Fruit fly (Drosophila melanogaster) whole organism, embryonic: Measurements from ENCODE around the gene CG10947.

Source experiments
- Atf3 ChIP-seq: fragments of 200-800 bp; sonication (Bioruptor generic); optimal IDR thresholded peaks from 3 replicates; lab custom pipeline; 2016; ENCODE audit warnings: missing biosample characterization, missing genetic modification characterization
- CG10654 ChIP-seq: fragments of 200-800 bp; sonication (Bioruptor generic); optimal IDR thresholded peaks from 2 replicates; lab custom pipeline; 2016; ENCODE audit warnings: missing biosample characterization, missing genetic modification characterization
- CG10959 ChIP-seq: fragments of 200-800 bp; sonication (Bioruptor generic); IDR thresholded peaks from 2 replicates; pipeline ENCODE4 v1.3.6; 2022; ENCODE audit warnings: missing biosample characterization, missing genetic modification characterization
- CG11093 ChIP-seq: fragments of 200-800 bp; sonication (Bioruptor generic); IDR thresholded peaks from 3 replicates; pipeline ENCODE4 v1.3.6; 2022; ENCODE audit warnings: missing biosample characterization, missing genetic modification characterization
- CG12219 ChIP-seq: fragments of 200-800 bp; sonication (Bioruptor generic); optimal IDR thresholded peaks from 3 replicates; lab custom pipeline; 2018; ENCODE audit warnings: missing biosample characterization, mild to moderate bottlenecking, missing genetic modification characterization
- CG12236 ChIP-seq: fragments of 200-800 bp; sonication (Bioruptor generic); optimal IDR thresholded peaks from 2 replicates; lab custom pipeline; 2016; ENCODE audit warnings: missing biosample characterization, missing genetic modification characterization
- CG16779 ChIP-seq: fragments of 200-800 bp; sonication (Bioruptor generic); IDR thresholded peaks from 2 replicates; pipeline ENCODE4 v1.3.6; 2022; ENCODE audit warnings: missing biosample characterization, missing genetic modification characterization
- CG17385 ChIP-seq: fragments of 200-800 bp; sonication (Bioruptor generic); optimal IDR thresholded peaks from 3 replicates; lab custom pipeline; 2018; ENCODE audit warnings: missing biosample characterization, mild to moderate bottlenecking, missing genetic modification characterization
- CG18262 ChIP-seq: fragments of 200-800 bp; optimal IDR thresholded peaks from 3 replicates; lab custom pipeline; 2019; ENCODE audit warnings: missing biosample characterization, mild to moderate bottlenecking, missing genetic modification characterization, moderate library complexity
- CG3163 ChIP-seq: fragments of 200-800 bp; sonication (Bioruptor generic); optimal IDR thresholded peaks from 3 replicates; lab custom pipeline; 2016; ENCODE audit warnings: missing biosample characterization, missing genetic modification characterization
- CG34422 ChIP-seq: fragments of 200-800 bp; sonication (Bioruptor generic); IDR thresholded peaks from 3 replicates; pipeline ENCODE4 v1.3.6; 2022; ENCODE audit warnings: missing biosample characterization, missing genetic modification characterization
- CG3847 ChIP-seq: fragments of 200-800 bp; sonication (Bioruptor generic); IDR thresholded peaks from 2 replicates; pipeline ENCODE4 v1.3.6; 2022; ENCODE audit warnings: missing biosample characterization, missing genetic modification characterization
- CG6683 ChIP-seq: fragments of 200-800 bp; sonication (Bioruptor generic); optimal IDR thresholded peaks from 2 replicates; lab custom pipeline; 2017; ENCODE audit warnings: missing biosample characterization, mild to moderate bottlenecking, missing genetic modification characterization, missing genetic modification reagents
- CG6689 ChIP-seq: fragments of 200-800 bp; sonication (Bioruptor generic); IDR thresholded peaks from 2 replicates; pipeline ENCODE4 v1.3.6; 2022; ENCODE audit warnings: missing biosample characterization, missing genetic modification characterization
- CG6854 ChIP-seq: fragments of 200-800 bp; sonication (Bioruptor generic); optimal IDR thresholded peaks from 3 replicates; lab custom pipeline; 2017; ENCODE audit warnings: missing biosample characterization, mild to moderate bottlenecking, missing genetic modification characterization
- CG7372 ChIP-seq: fragments of 200-800 bp; sonication (Bioruptor generic); IDR thresholded peaks from 2 replicates; pipeline ENCODE4 v1.3.6; 2022; ENCODE audit warnings: missing biosample characterization, missing genetic modification characterization
- CG7556 ChIP-seq: fragments of 200-800 bp; sonication (Bioruptor generic); optimal IDR thresholded peaks from 2 replicates; lab custom pipeline; 2017; ENCODE audit warnings: missing biosample characterization, mild to moderate bottlenecking, missing genetic modification characterization
- CG8478 ChIP-seq: fragments of >200 bp; optimal IDR thresholded peaks from 2 replicates; lab custom pipeline; 2018
- CG9609 ChIP-seq: fragments of 200-800 bp; sonication (Bioruptor generic); optimal IDR thresholded peaks from 3 replicates; lab custom pipeline; 2016; ENCODE audit warnings: missing biosample characterization, missing genetic modification characterization
- CG9727 ChIP-seq: fragments of 200-800 bp; sonication (Bioruptor generic); optimal IDR thresholded peaks from 3 replicates; lab custom pipeline; 2017; ENCODE audit warnings: missing biosample characterization, mild to moderate bottlenecking, missing genetic modification characterization
- CG9932 ChIP-seq: fragments of 200-800 bp; sonication (Bioruptor generic); IDR thresholded peaks from 2 replicates; pipeline ENCODE4 v1.3.6; 2022; ENCODE audit warnings: missing biosample characterization, missing genetic modification characterization
- Deaf1 ChIP-seq: fragments of 200-800 bp; optimal IDR thresholded peaks from 3 replicates; lab custom pipeline; 2019; ENCODE audit warnings: missing biosample characterization, mild to moderate bottlenecking, missing genetic modification characterization, moderate library complexity
- Dfd ChIP-seq, 2 experiments: fragments of >200 bp; optimal IDR thresholded peaks; 2 replicates each; lab custom pipeline; 2017; ENCODE audit warnings: missing biosample characterization in 2 of 2, missing genetic modification characterization in 2 of 2
- Dip2 ChIP-seq: fragments of 200-800 bp; sonication (Bioruptor generic); IDR thresholded peaks from 2 replicates; pipeline ENCODE4 v1.3.6; 2022; ENCODE audit warnings: missing biosample characterization, missing genetic modification characterization
- Drgx ChIP-seq: fragments of 200-800 bp; sonication (Bioruptor generic); IDR thresholded peaks from 2 replicates; pipeline ENCODE4 v1.3.6; 2022; ENCODE audit warnings: missing biosample characterization, missing genetic modification characterization
- Eip74EF ChIP-seq, 2 experiments: fragments of 200-800 bp in 1 of 2; fragments of >200 bp in 1 of 2; sonication (Bioruptor generic) in 1 of 2; optimal IDR thresholded peaks; 2 replicates each; lab custom pipeline; 2017 to 2019; ENCODE audit warnings: missing biosample characterization in 2 of 2, missing genetic modification characterization in 2 of 2, mild to moderate bottlenecking in 1 of 2, moderate library complexity in 1 of 2
- H15 ChIP-seq: fragments of 200-800 bp; sonication (Bioruptor generic); IDR thresholded peaks from 3 replicates; pipeline ENCODE4 v1.3.6; 2022; ENCODE audit warnings: missing biosample characterization, missing genetic modification characterization
- HLH3B ChIP-seq: fragments of 200-800 bp; sonication (Bioruptor generic); IDR thresholded peaks from 2 replicates; pipeline ENCODE4 v1.3.6; 2022; ENCODE audit warnings: missing biosample characterization, missing genetic modification characterization
- Hr51 ChIP-seq, 2 experiments: fragments of 200-800 bp; sonication (Bioruptor generic); optimal IDR thresholded peaks; 2 replicates in 1 of 2; 3 replicates in 1 of 2; lab custom pipeline; 2016 to 2018; ENCODE audit warnings: missing biosample characterization in 2 of 2, missing genetic modification characterization in 2 of 2, mild to moderate bottlenecking in 1 of 2, moderate library complexity in 1 of 2
- Med ChIP-seq: fragments of 200-800 bp; sonication (Bioruptor generic); peaks from one replicate; lab custom pipeline; 2016; ENCODE audit warnings: missing biosample characterization, missing genetic modification characterization, mild to moderate bottlenecking, inconsistent platforms, moderate library complexity
- Neu2 ChIP-seq: fragments of 200-800 bp; sonication (Bioruptor generic); optimal IDR thresholded peaks from 3 replicates; lab custom pipeline; 2016; ENCODE audit warnings: missing biosample characterization, missing genetic modification characterization, borderline replicate concordance
- Nf-YB ChIP-seq: fragments of 200-800 bp; sonication (Bioruptor generic); optimal IDR thresholded peaks from 3 replicates; lab custom pipeline; 2019; ENCODE audit warnings: missing biosample characterization, mild to moderate bottlenecking, missing genetic modification characterization, moderate library complexity
- Opbp ChIP-seq: fragments of 200-800 bp; sonication (Bioruptor generic); IDR thresholded peaks from 3 replicates; pipeline ENCODE4 v1.3.6; 2022; ENCODE audit warnings: missing biosample characterization, missing genetic modification characterization; ENCODE audit not compliant: partially characterized antibody
- Optix ChIP-seq: fragments of 200-800 bp; sonication (Bioruptor generic); IDR thresholded peaks from 3 replicates; pipeline ENCODE4 v1.3.6; 2022; ENCODE audit warnings: missing biosample characterization, missing genetic modification characterization
- Ssrp ChIP-seq: fragments of 200-800 bp; sonication (Bioruptor generic); optimal IDR thresholded peaks from 2 replicates; lab custom pipeline; 2018; ENCODE audit warnings: missing biosample characterization, mild to moderate bottlenecking, missing genetic modification characterization, moderate library complexity
- btn ChIP-seq: fragments of 200-800 bp; sonication (Bioruptor generic); optimal IDR thresholded peaks from 2 replicates; lab custom pipeline; 2016; ENCODE audit warnings: missing biosample characterization, missing genetic modification characterization
- chinmo ChIP-seq: fragments of 200-800 bp; sonication (Bioruptor generic); IDR thresholded peaks from 4 replicates; pipeline ENCODE4 v1.3.6; 2022; ENCODE audit warnings: missing biosample characterization, missing genetic modification characterization; ENCODE audit not compliant: partially characterized antibody
- crol ChIP-seq: fragments of 200-800 bp; sonication (Bioruptor generic); IDR thresholded peaks from 2 replicates; pipeline ENCODE4 v1.3.6; 2022; ENCODE audit warnings: missing biosample characterization, missing genetic modification characterization
- gfzf ChIP-seq: fragments of 200-800 bp; sonication (Bioruptor generic); optimal IDR thresholded peaks from 2 replicates; lab custom pipeline; 2016; ENCODE audit warnings: missing biosample characterization, mild to moderate bottlenecking, missing genetic modification characterization, moderate library complexity
- grau ChIP-seq: fragments of 200-800 bp; optimal IDR thresholded peaks from 3 replicates; lab custom pipeline; 2019; ENCODE audit warnings: missing biosample characterization, mild to moderate bottlenecking, missing genetic modification characterization, moderate library complexity
- gsb ChIP-seq: fragments of 200-800 bp; sonication (Bioruptor generic); IDR thresholded peaks from 2 replicates; pipeline ENCODE4 v1.3.6; 2022; ENCODE audit warnings: missing biosample characterization, missing genetic modification characterization
- hbn ChIP-seq: fragments of 200-800 bp; sonication (Bioruptor generic); IDR thresholded peaks from 2 replicates; pipeline ENCODE4 v1.3.6; 2022; ENCODE audit warnings: missing biosample characterization, missing genetic modification characterization; ENCODE audit not compliant: partially characterized antibody
- luna ChIP-seq: fragments of 200-800 bp; sonication (Bioruptor generic); optimal IDR thresholded peaks from 2 replicates; lab custom pipeline; 2016; ENCODE audit warnings: missing biosample characterization, missing genetic modification characterization
- pzg ChIP-seq: fragments of 200-800 bp; sonication (Bioruptor generic); optimal IDR thresholded peaks from 3 replicates; lab custom pipeline; 2018; ENCODE audit warnings: missing biosample characterization, mild to moderate bottlenecking, missing genetic modification characterization, moderate library complexity
- schlank ChIP-seq: fragments of 200-800 bp; sonication (Bioruptor generic); optimal IDR thresholded peaks from 2 replicates; lab custom pipeline; 2018; ENCODE audit warnings: missing biosample characterization, mild to moderate bottlenecking, missing genetic modification characterization
- seq ChIP-seq: fragments of 200-800 bp; sonication (Bioruptor generic); IDR thresholded peaks from 2 replicates; pipeline ENCODE4 v1.3.6; 2022; ENCODE audit warnings: missing biosample characterization, missing genetic modification characterization
- sna ChIP-seq: fragments of 200-800 bp; sonication (Bioruptor generic); IDR thresholded peaks from 2 replicates; pipeline ENCODE4 v1.3.6; 2022; ENCODE audit warnings: missing biosample characterization, missing genetic modification characterization; ENCODE audit not compliant: partially characterized antibody
- sqz ChIP-seq: fragments of 200-800 bp; sonication (Bioruptor generic); optimal IDR thresholded peaks from 3 replicates; lab custom pipeline; 2018; ENCODE audit warnings: missing biosample characterization, mild to moderate bottlenecking, missing genetic modification characterization
- zfh1 ChIP-seq: fragments of 200-800 bp; sonication (Bioruptor generic); IDR thresholded peaks from 3 replicates; pipeline ENCODE4 v1.3.6; 2022; ENCODE audit warnings: missing biosample characterization, missing genetic modification characterization

Gene CG10947

dm6 chr2L:20416754-20417563, 2.4 kb upstream of the CG10947 start, which contains the start of the genes CG10949 and Arpc2:
CG10949 (minus strand) TSS chr2L:20416918.
Arpc2 (plus strand) TSS chr2L:20417057.
- TF ChIP-seq CG3847 (GFP tag; lab: Robert Waterston, UW) (peak; percentile 83), CG34422 (GFP tag; lab: Robert Waterston, UW) (peak; percentile 73; the same call in 2 of the 3 replicates), Hr51 (GFP tag; optimal IDR thresholded peaks at IDR 0.05; lab: Kevin White, UChicago) (peak in 1 of 2 experiments; percentile 68), Nf-YB (GFP tag; lab: Kevin White, UChicago) (no peak), CG9727 (GFP tag; lab: Kevin White, UChicago) (peak; percentile 17), CG3163 (GFP tag; lab: Kevin White, UChicago) (no peak), pzg (peak; percentile 50), seq (GFP tag; lab: Robert Waterston, UW) (no peak), CG9609 (GFP tag; lab: Kevin White, UChicago) (no peak), CG16779 (GFP tag; lab: Robert Waterston, UW) (no peak), CG10959 (GFP tag; lab: Robert Waterston, UW) (no peak), crol (GFP tag; lab: Robert Waterston, UW) (no peak), Atf3 (no peak), chinmo (GFP tag; lab: Robert Waterston, UW) (peak; percentile 91; the same call in 1 of the 4 replicates), Neu2 (no peak), schlank (tag; lab: Kevin White, UChicago) (no peak), CG11093 (GFP tag; lab: Robert Waterston, UW) (no peak), sqz (GFP tag; lab: Kevin White, UChicago) (peak; percentile 9), HLH3B (GFP tag; lab: Robert Waterston, UW) (peak; percentile 25; the same call in 1 of the 2 replicates), Dip2 (GFP tag; lab: Robert Waterston, UW) (no peak), hbn (GFP tag; lab: Robert Waterston, UW) (no peak; the same call in 1 of the 2 replicates), CG12219 (GFP tag; lab: Kevin White, UChicago) (no peak), CG18262 (tag; lab: Kevin White, UChicago) (peak; percentile 66), Dfd (GFP tag; optimal IDR thresholded peaks at IDR 0.05; lab: Kevin White, UChicago) (no peak), Deaf1 (peak; percentile 31), grau (tag; lab: Kevin White, UChicago) (peak; percentile 72), CG6854 (GFP tag; lab: Kevin White, UChicago) (no peak), Eip74EF (GFP tag; optimal IDR thresholded peaks at IDR 0.05; lab: Kevin White, UChicago) (no peak), luna (GFP tag; lab: Kevin White, UChicago) (no peak), gsb (GFP tag; lab: Robert Waterston, UW) (no peak), Opbp (GFP tag; lab: Robert Waterston, UW) (peak; percentile 41; the same call in 1 of the 3 replicates), CG7372 (GFP tag; lab: Robert Waterston, UW) (peak; percentile 64), Drgx (no peak), CG7556 (peak; percentile 49), CG8478 (no peak), CG10654 (peak; percentile 47), gfzf (GFP tag; lab: Kevin White, UChicago) (no peak), Med (GFP tag; lab: Kevin White, UChicago) (peak; percentile 79), CG6683 (GFP tag; lab: Kevin White, UChicago) (no peak), btn (GFP tag; lab: Kevin White, UChicago) (no peak), zfh1 (GFP tag; lab: Robert Waterston, UW) (no peak), Optix (no peak), sna (GFP tag; lab: Robert Waterston, UW) (no peak), CG9932 (GFP tag; lab: Robert Waterston, UW) (peak; percentile 63), CG17385 (GFP tag; lab: Kevin White, UChicago) (peak; percentile 95), CG6689 (GFP tag; lab: Robert Waterston, UW) (peak; percentile 48; the same call in 1 of the 2 replicates), H15 (GFP tag; lab: Robert Waterston, UW) (no peak), Ssrp (tag; lab: Kevin White, UChicago) (peak; percentile 31), CG12236 (GFP tag; lab: Kevin White, UChicago) (no peak)
